Worm (Caenorhabditis elegans) whole organism, L1 larva: ENCODE measurements around the gene cyp-34A6.

Source experiments
- C04F5.9 ChIP-seq: sonication (generic microtip); optimal IDR thresholded peaks from 2 replicates; lab custom pipeline; 2016; ENCODE audit warnings: missing genetic modification characterization, missing compliant biosample characterization
- alr-1 ChIP-seq: fragments of 200-800 bp; sonication (Bioruptor generic); optimal IDR thresholded peaks from 2 replicates; lab custom pipeline; 2018; ENCODE audit warnings: borderline replicate concordance, mild to moderate bottlenecking, missing genetic modification characterization, missing compliant biosample characterization
- aly-2 ChIP-seq: fragments of 150-350 bp; optimal IDR thresholded peaks from 2 replicates; lab custom pipeline; 2014; ENCODE audit warnings: missing biosample characterization, missing genetic modification characterization
- ama-1 ChIP-seq: fragments of 150-350 bp; optimal IDR thresholded peaks from 2 replicates; lab custom pipeline; 2014
- ceh-63 ChIP-seq: fragments of 200-800 bp; sonication (Bioruptor generic); optimal IDR thresholded peaks from 2 replicates; lab custom pipeline; 2018; ENCODE audit warnings: mild to moderate bottlenecking, missing genetic modification characterization, missing compliant biosample characterization
- dpl-1 ChIP-seq, 3 experiments: fragments of 150-350 bp in 2 of 3; sonication (generic microtip) in 1 of 3; optimal IDR thresholded peaks; 2 replicates each; lab custom pipeline; 2014 to 2017; ENCODE audit warnings: missing biosample characterization in 3 of 3, missing genetic modification characterization in 3 of 3, missing genetic modification reagents in 3 of 3
- efl-3 ChIP-seq: fragments of 200-800 bp; sonication (Bioruptor generic); optimal IDR thresholded peaks from 2 replicates; lab custom pipeline; 2018; ENCODE audit warnings: mild to moderate bottlenecking, missing genetic modification characterization, missing compliant biosample characterization
- elt-2 ChIP-seq: sonication (generic microtip); optimal IDR thresholded peaks from 2 replicates; lab custom pipeline; 2016; ENCODE audit warnings: missing genetic modification characterization, mild to moderate bottlenecking, inconsistent platforms, missing compliant biosample characterization, missing genetic modification reagents
- elt-3 ChIP-seq, 6 experiments: fragments of 150-350 bp in 1 of 6; sonication (generic microtip); optimal IDR thresholded peaks; 2 replicates each; lab custom pipeline; 2017 to 2018; ENCODE audit warnings: missing biosample characterization in 6 of 6, missing genetic modification characterization in 6 of 6, inconsistent platforms in 1 of 6
- fkh-4 ChIP-seq: sonication (generic microtip); optimal IDR thresholded peaks from 2 replicates; lab custom pipeline; 2016; ENCODE audit warnings: missing compliant biosample characterization, missing genetic modification characterization, borderline replicate concordance
- fos-1 ChIP-seq: fragments of 150-350 bp; optimal IDR thresholded peaks from 2 replicates; lab custom pipeline; 2014; ENCODE audit warnings: missing biosample characterization, missing genetic modification characterization
- hpl-2 ChIP-seq: fragments of 150-350 bp; optimal IDR thresholded peaks from 2 replicates; lab custom pipeline; 2014; ENCODE audit warnings: missing biosample characterization, missing genetic modification reagents, missing genetic modification characterization
- isw-1 ChIP-seq: fragments of 200-800 bp; sonication (Bioruptor generic); IDR thresholded peaks from 2 replicates; pipeline ENCODE4 v1.3.6; 2022; ENCODE audit warnings: missing genetic modification characterization, missing compliant biosample characterization
- jun-1 ChIP-seq: fragments of 150-350 bp; optimal IDR thresholded peaks from 2 replicates; lab custom pipeline; 2014; ENCODE audit warnings: missing biosample characterization, missing genetic modification reagents, missing genetic modification characterization
- lin-13 ChIP-seq: fragments of 150-350 bp; optimal IDR thresholded peaks from 2 replicates; lab custom pipeline; 2014; ENCODE audit warnings: missing biosample characterization, missing genetic modification reagents, missing genetic modification characterization
- lin-14 ChIP-seq: fragments of 200-800 bp; sonication (Bioruptor generic); optimal IDR thresholded peaks from 2 replicates; lab custom pipeline; 2018; ENCODE audit warnings: mild to moderate bottlenecking, missing genetic modification characterization, moderate library complexity, missing compliant biosample characterization
- lsy-2 ChIP-seq, 2 experiments: fragments of 150-350 bp; optimal IDR thresholded peaks; 2 replicates each; lab custom pipeline; 2014; ENCODE audit warnings: missing biosample characterization in 2 of 2, missing genetic modification characterization in 2 of 2
- mdl-1 ChIP-seq, 2 experiments: fragments of 150-350 bp; optimal IDR thresholded peaks; 2 replicates each; lab custom pipeline; 2014 to 2017; ENCODE audit warnings: missing biosample characterization in 2 of 2, missing genetic modification characterization in 2 of 2, inconsistent platforms in 1 of 2
- mef-2 ChIP-seq: fragments of 150-350 bp; optimal IDR thresholded peaks from 2 replicates; lab custom pipeline; 2014; ENCODE audit warnings: missing biosample characterization, missing genetic modification characterization
- nhr-12 ChIP-seq: sonication (generic microtip); optimal IDR thresholded peaks from 2 replicates; lab custom pipeline; 2017; ENCODE audit warnings: missing biosample characterization, missing genetic modification characterization
- nhr-19 ChIP-seq: fragments of 200-800 bp; sonication (Bioruptor generic); conservative IDR thresholded peaks from 2 replicates; pipeline ENCODE4 v1.3.6; 2022; ENCODE audit warnings: missing genetic modification characterization, missing compliant biosample characterization
- nhr-20 ChIP-seq: sonication (generic microtip); optimal IDR thresholded peaks from 2 replicates; lab custom pipeline; 2016; ENCODE audit warnings: mild to moderate bottlenecking, missing genetic modification characterization, missing compliant biosample characterization
- nhr-237 ChIP-seq: fragments of 150-350 bp; optimal IDR thresholded peaks from 2 replicates; lab custom pipeline; 2014; ENCODE audit warnings: missing biosample characterization, missing genetic modification characterization
- nhr-28 ChIP-seq: fragments of 150-350 bp; optimal IDR thresholded peaks from 2 replicates; lab custom pipeline; 2014; ENCODE audit warnings: missing biosample characterization, missing genetic modification characterization
- nhr-71 ChIP-seq: sonication (generic microtip); optimal IDR thresholded peaks from 2 replicates; lab custom pipeline; 2016; ENCODE audit warnings: mild to moderate bottlenecking, missing genetic modification characterization, moderate library complexity, missing compliant biosample characterization
- pag-3 ChIP-seq: sonication (generic microtip); optimal IDR thresholded peaks from 2 replicates; lab custom pipeline; 2017; ENCODE audit warnings: missing genetic modification characterization, mild to moderate bottlenecking, missing compliant biosample characterization, antibody characterized with exemption, borderline replicate concordance; ENCODE audit not compliant: insufficient read depth
- pax-3 ChIP-seq: fragments of 200-800 bp; sonication (Bioruptor generic); optimal IDR thresholded peaks from 2 replicates; lab custom pipeline; 2018; ENCODE audit warnings: mild to moderate bottlenecking, missing genetic modification characterization, moderate library complexity, missing compliant biosample characterization
- rnt-1 ChIP-seq: sonication (generic microtip); optimal IDR thresholded peaks from 2 replicates; lab custom pipeline; 2016; ENCODE audit warnings: mild to moderate bottlenecking, missing genetic modification characterization, moderate library complexity, missing compliant biosample characterization
- sox-4 ChIP-seq: sonication (generic microtip); optimal IDR thresholded peaks from 2 replicates; lab custom pipeline; 2016; ENCODE audit warnings: missing genetic modification characterization, missing compliant biosample characterization
- sptf-1 ChIP-seq: fragments of 150-350 bp; optimal IDR thresholded peaks from 2 replicates; lab custom pipeline; 2014; ENCODE audit warnings: missing biosample characterization, missing genetic modification characterization
- swsn-7 ChIP-seq: sonication (generic microtip); optimal IDR thresholded peaks from 2 replicates; lab custom pipeline; 2016; ENCODE audit warnings: missing genetic modification characterization, missing compliant biosample characterization
- tlp-1 ChIP-seq: fragments of 150-350 bp; optimal IDR thresholded peaks from 2 replicates; lab custom pipeline; 2014; ENCODE audit warnings: missing biosample characterization, missing genetic modification characterization
- unc-130 ChIP-seq: fragments of 150-350 bp; optimal IDR thresholded peaks from 2 replicates; lab custom pipeline; 2017; ENCODE audit warnings: missing biosample characterization, missing genetic modification characterization, inconsistent platforms
- unc-62 ChIP-seq: fragments of 150-350 bp; optimal IDR thresholded peaks from 2 replicates; lab custom pipeline; 2014; ENCODE audit warnings: missing biosample characterization, missing genetic modification reagents, missing genetic modification characterization
- unc-98 ChIP-seq: fragments of 200-800 bp; sonication (Bioruptor generic); IDR thresholded peaks from 2 replicates; pipeline ENCODE4 v1.3.6; 2022; ENCODE audit warnings: missing genetic modification characterization, missing compliant biosample characterization
- vab-15 ChIP-seq: sonication (generic microtip); optimal IDR thresholded peaks from 2 replicates; lab custom pipeline; 2017; ENCODE audit warnings: missing genotype, mild to moderate bottlenecking, missing genetic modification characterization, missing compliant biosample characterization
- zip-4 ChIP-seq: fragments of 200-800 bp; sonication (Bioruptor generic); optimal IDR thresholded peaks from 2 replicates; lab custom pipeline; 2018; ENCODE audit warnings: mild to moderate bottlenecking, missing genetic modification characterization, moderate library complexity, missing compliant biosample characterization

The cyp-34A6 gene

DNA sequence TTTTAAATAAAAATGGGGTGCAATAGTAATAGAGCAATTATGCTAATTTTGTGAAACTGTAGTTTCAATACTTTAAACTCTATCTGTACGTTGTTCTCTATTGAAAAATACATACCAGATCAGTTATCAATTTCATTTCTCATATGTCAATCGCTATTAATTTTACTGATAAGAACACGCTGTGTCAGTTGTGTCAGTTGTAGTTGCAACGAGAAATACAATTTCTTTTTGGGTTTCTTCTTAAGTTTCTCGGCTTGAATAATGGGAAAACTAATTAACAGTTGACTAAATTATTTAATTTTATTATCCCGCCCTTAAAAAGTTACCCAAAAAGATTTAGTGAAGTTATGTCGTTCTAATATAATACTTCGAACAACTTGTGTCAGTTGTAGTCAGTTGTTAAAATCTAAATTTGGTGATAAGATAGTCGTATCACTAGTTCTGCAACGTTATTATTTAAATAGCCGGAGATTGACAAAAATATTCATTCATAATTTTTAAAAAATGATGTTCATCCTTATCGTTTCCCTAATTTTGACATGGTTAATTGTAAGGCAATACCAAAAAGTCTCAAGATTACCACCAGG is 25.1 kb downstream of the cyp-34A6 start, which contains the start of gene cyp-35A5:
TSS of gene cyp-35A5 (plus strand) at position 435 of the 587 bp plus-strand sequence.
- TF ChIP-seq zip-4 (GFP tag; lab: Kevin White, UChicago): no peak
- no peak for TF ChIP-seq rnt-1 (tag; lab: Kevin White, UChicago)
- TF ChIP-seq nhr-71 (tag; lab: Kevin White, UChicago): no peak
- peak; percentile 85 for TF ChIP-seq elt-2 (tag; lab: Kevin White, UChicago)
- no peak for TF ChIP-seq lsy-2 (tag; optimal IDR thresholded peaks at IDR 0.05; lab: Kevin White, UChicago)
- no peak for TF ChIP-seq nhr-12 (tag; lab: Kevin White, UChicago)
- no peak for TF ChIP-seq nhr-28 (tag; lab: Kevin White, UChicago)
- no peak for TF ChIP-seq unc-62 (GFP tag; lab: Kevin White, UChicago)
- TF ChIP-seq tlp-1 (tag; lab: Kevin White, UChicago): no peak
- TF ChIP-seq nhr-20: peak; percentile 2
- TF ChIP-seq fkh-4 (tag; lab: Kevin White, UChicago): no peak
- TF ChIP-seq elt-3 (tag; optimal IDR thresholded peaks at IDR 0.05; lab: Kevin White, UChicago): no peak
- TF ChIP-seq aly-2 (tag; lab: Kevin White, UChicago): no peak
- TF ChIP-seq alr-1 (tag; lab: Kevin White, UChicago): no peak
- no peak for TF ChIP-seq sptf-1 (tag; lab: Kevin White, UChicago)
- no peak for TF ChIP-seq efl-3
- TF ChIP-seq, all 84 proteins: peak for 2

DNA sequence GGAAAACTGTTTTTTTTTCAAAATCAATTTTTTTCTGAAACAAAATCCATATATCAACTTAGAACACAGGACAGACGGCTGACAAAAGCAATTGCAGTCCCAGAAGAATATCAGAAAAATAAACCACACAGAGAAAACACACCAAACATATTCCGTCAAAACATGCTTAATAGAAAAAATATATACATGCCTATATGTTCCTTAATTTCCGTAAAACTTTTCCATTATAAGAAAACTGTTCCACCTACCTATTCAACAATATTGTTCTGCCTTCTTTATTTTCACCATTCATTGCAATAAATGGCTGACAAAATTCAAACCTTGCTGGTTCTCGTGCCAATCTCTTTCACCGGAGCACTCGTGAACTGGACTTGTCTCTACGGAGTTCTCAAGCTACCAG is 29.8 kb downstream of the cyp-34A6 start, which contains the start of gene srx-63:
TSS of gene srx-63 (plus strand) at position 301 of the 400 bp plus-strand sequence.
- TF ChIP-seq hpl-2 (GFP tag; lab: Kevin White, UChicago) (no peak), isw-1 (no peak), nhr-20 (no peak), fos-1 (no peak), pax-3 (no peak), vab-15 (tag; lab: Kevin White, UChicago) (no peak), jun-1 (tag; lab: Kevin White, UChicago) (no peak), swsn-7 (tag; lab: Kevin White, UChicago) (no peak), ceh-63 (GFP tag; lab: Kevin White, UChicago) (no peak), pag-3 (tag; lab: Kevin White, UChicago) (no peak), elt-3 (tag; optimal IDR thresholded peaks at IDR 0.05; lab: Kevin White, UChicago) (no peak), ama-1 (lab: Kevin White, UChicago) (no peak), lin-14 (GFP tag; lab: Kevin White, UChicago) (no peak)

DNA sequence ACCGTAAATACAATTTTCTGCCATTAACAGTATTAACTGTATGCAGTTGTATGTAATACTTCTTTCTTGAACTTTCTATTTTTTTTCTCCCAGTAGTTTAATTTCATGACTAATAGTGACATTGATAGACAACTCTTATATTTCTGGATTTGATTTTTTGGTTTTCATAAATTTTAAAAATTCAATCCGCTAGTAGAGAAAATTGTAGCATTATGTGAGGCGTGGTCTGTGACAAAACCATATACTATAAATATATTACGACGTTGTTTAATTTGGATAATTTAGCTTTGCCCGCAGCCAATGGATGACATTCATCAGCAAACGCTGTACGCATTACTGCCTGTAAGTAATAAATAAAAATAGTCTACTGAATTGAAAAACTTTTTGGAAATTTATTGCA is 32.0 kb downstream of the cyp-34A6 start, which contains the start of gene srx-64:
TSS of gene srx-64 (plus strand) at position 301 of the 400 bp plus-strand sequence.
- TF ChIP-seq nhr-71 (tag; lab: Kevin White, UChicago) (no peak), C04F5.9 (tag; lab: Kevin White, UChicago) (no peak), lin-13 (GFP tag; lab: Kevin White, UChicago) (no peak), unc-130 (no peak), sox-4 (tag; lab: Kevin White, UChicago) (no peak), nhr-19 (GFP tag; lab: Robert Waterston, UW) (no peak), mef-2 (tag; lab: Kevin White, UChicago) (no peak), nhr-237 (tag; lab: Kevin White, UChicago) (no peak), unc-98 (no peak), isw-1 (no peak), dpl-1 (GFP tag; optimal IDR thresholded peaks at IDR 0.05; lab: Kevin White, UChicago) (no peak), rnt-1 (tag; lab: Kevin White, UChicago) (no peak), mdl-1 (tag; optimal IDR thresholded peaks at IDR 0.05; lab: Kevin White, UChicago) (no peak)
